Worm (Caenorhabditis elegans): ENCODE data around the gene E03H12.7.

The E03H12.7 gene

DNA sequence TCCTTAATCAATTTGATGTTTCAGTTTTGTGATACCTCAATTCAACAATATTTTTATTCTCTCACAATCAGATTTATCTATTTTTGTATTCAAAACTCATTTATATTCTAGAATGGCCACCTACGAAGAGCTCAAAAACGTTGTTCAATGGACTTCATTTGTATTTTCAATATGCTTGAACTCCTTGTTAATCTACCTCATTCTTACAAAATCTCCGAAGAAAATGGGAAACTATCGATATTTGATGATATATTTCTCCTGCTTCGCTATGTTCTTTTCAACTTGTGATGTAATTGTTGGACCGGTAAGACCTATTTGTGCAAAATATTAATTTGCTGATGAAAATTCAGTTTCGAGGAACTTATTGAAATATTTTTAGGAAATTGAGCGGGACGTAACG lies 27.8 kb downstream of the E03H12.7 start, which contains the start of gene str-164:
Gene str-164 (plus strand): TSS at position 113 of the 400 bp plus-strand sequence.
- no peak for TF ChIP-seq hlh-17 (GFP tag; optimal IDR thresholded peaks at IDR 0.05; ENCODE audit: borderline replicate concordance)
- TF ChIP-seq alr-1 (tag; optimal IDR thresholded peaks at IDR 0.05; ENCODE audit: borderline replicate concordance), result no peak
- no peak for TF ChIP-seq efl-1 (optimal IDR thresholded peaks at IDR 0.05)
- TF ChIP-seq efl-1 (GFP tag; optimal IDR thresholded peaks at IDR 0.05 in 1 of 2), result peak in 1 of 2 experiments; percentile 76

DNA sequence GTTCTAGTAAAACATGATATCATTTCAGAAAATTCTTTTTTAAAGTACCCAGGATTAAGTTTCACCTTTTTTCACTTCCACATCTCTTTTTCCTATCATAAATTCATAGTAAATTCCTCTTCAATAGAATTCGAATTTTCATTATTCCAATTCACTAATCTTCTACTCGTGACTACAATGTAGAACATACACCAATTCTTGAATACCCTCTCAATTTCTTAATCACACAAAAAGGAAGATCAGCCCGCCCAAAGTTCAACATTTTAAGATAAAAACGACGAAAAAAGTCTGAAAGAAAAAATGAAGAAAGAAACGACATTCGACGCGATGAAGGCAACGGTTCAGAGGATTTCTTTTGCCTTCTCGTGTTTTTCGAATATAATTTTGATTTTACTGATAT lies 34.5 kb downstream of the E03H12.7 start, which contains the start of gene str-163:
Gene str-163 (plus strand): TSS at position 301 of the 400 bp plus-strand sequence.
- peak; percentile 39 for TF ChIP-seq fkh-8 (tag; optimal IDR thresholded peaks at IDR 0.05)
- TF ChIP-seq ceh-63 (GFP tag; optimal IDR thresholded peaks at IDR 0.05), result no peak
- TF ChIP-seq dsc-1 (tag; optimal IDR thresholded peaks at IDR 0.05), result peak; percentile 55
- peak; percentile 39 for TF ChIP-seq pax-3 (tag; optimal IDR thresholded peaks at IDR 0.05)
- peak; percentile 44 for TF ChIP-seq sox-4 (tag; optimal IDR thresholded peaks at IDR 0.05)

DNA sequence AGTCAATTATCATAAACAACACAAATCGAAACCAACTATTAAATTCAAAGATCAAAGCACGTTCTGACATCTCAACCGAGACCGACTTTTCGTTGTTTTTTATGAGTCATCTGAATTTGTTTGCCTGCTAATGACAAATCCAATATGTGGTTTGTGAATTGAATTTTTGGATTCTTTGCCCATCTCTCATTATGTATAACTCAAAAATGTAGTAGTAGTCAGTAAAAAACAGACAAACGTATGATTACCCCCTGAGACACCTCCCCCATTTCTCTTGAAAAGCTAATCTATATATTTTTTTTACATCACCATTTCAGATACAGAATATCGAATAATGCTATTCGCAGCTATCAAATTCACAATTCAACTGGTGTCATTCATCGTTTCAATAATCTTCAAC lies 42.7 kb downstream of the E03H12.7 start, which contains the start of gene str-169:
Gene str-169 (plus strand): TSS at position 301 of the 400 bp plus-strand sequence.
- peak; percentile 17 for TF ChIP-seq fkh-8 (tag; optimal IDR thresholded peaks at IDR 0.05)
- no peak for TF ChIP-seq nhr-47 (tag; optimal IDR thresholded peaks at IDR 0.05)

DNA sequence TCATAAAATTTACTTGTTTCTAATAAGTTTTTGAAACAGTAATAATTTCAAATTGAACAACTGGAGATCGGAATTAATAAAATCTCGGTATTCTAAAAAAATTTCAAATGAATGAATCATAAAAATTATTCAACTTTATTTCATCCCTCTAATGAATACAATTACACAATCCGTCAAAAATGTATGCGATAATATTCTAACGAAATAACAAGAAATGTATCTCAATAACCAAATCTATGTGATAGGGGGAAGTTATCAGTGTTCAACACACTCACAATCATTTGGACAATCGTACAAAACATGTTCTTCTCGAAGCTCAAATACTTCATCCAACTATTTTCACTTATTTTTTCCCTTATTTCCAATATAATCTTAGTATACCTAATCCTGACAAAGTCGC lies 46.8 kb downstream of the E03H12.7 start, which contains the start of gene Y9C9A.5:
Gene Y9C9A.5 (plus strand): TSS at position 301 of the 400 bp plus-strand sequence.
- TF ChIP-seq tbx-2 (tag; optimal IDR thresholded peaks at IDR 0.05) (no peak), lir-3 (tag; optimal IDR thresholded peaks at IDR 0.05; ENCODE audit: poor library complexity) (no peak), pqm-1 (tag; optimal IDR thresholded peaks at IDR 0.05) (no peak), nhr-76 (tag; optimal IDR thresholded peaks at IDR 0.05) (no peak), ceh-63 (GFP tag; optimal IDR thresholded peaks at IDR 0.05) (no peak), nhr-77 (tag; optimal IDR thresholded peaks at IDR 0.05) (no peak)

DNA sequence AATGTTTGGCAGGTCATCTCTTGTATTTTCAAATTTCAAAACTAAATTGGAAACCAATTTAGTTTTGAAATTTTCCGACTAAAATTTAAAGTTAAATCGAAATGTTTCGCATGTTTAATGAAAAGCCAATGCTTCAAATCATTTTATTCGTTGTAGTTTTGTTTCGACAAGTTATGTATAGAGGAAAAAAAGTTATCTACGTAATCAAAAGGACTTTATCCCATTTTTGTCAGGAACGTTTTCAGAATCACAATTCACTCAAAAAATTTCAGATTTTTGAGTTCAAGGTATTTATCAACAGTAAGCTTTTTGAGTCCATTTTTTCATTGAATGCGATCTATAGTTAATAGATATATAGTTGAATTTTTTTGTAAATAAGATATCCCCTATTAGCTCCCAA lies 49.8 kb downstream of the E03H12.7 start, which contains the start of gene str-168:
Gene str-168 (plus strand): TSS at position 301 of the 400 bp plus-strand sequence.
- TF ChIP-seq egl-27 (tag; optimal IDR thresholded peaks at IDR 0.05) (no peak), zag-1 (tag; optimal IDR thresholded peaks at IDR 0.05) (no peak), dsc-1 (tag; optimal IDR thresholded peaks at IDR 0.05) (no peak), efl-1 (optimal IDR thresholded peaks at IDR 0.05) (no peak), efl-1 (GFP tag; optimal IDR thresholded peaks at IDR 0.05 in 1 of 2) (no peak), hlh-4 (tag; optimal IDR thresholded peaks at IDR 0.05) (no peak), unc-62 (GFP tag; optimal IDR thresholded peaks at IDR 0.05) (no peak)

Data from whole organism, L1 larva.